Worm (Caenorhabditis elegans): ENCODE results near the gene nhx-1.

- TF ChIP-seq lin-35 (GFP tag; optimal IDR thresholded peaks at IDR 0.05) (no peak), lir-1 (GFP tag; conservative IDR thresholded peaks at IDR 0.05) (no peak)
Measured at ce11 chrX:16016796-16017195, at the start of gene nhx-1, which contains the start of gene VB0395L.1.

All from whole organism, young adult.